Fruit fly (Drosophila melanogaster): ENCODE measurements around the gene CG31468.

- TF ChIP-seq CTCF (optimal IDR thresholded peaks at IDR 0.05) (no peak), CG8478 (optimal IDR thresholded peaks at IDR 0.05) (no peak)
These were observed 47.3 kb upstream of the CG31468 start for dm6 chr3R:23747446-23747845.
